Fruit fly (Drosophila melanogaster): ENCODE data around the gene Vps53.

DNA sequence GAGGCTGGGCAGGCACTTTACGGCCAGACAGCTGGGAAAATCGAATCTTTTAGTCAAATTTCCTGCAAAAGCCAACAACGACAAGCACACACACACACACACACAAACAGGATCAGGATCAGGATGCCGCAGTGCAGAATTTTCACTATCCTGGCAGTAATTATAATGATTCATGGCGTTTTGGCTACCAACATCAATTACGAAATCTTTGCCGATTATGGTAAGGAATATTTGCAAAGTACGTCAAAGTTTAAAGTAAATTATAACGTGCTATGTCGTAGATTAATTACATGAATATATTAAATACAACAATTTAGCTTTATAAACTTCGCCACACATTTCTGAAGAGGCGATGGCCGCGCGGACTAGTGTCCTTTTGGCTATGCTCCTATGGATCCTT lies 47.7 kb upstream of the Vps53 start, which contains the start of the genes CG34177 and CG34178:
- TF ChIP-seq psq (optimal IDR thresholded peaks at IDR 0.05) (no peak), Myc (optimal IDR thresholded peaks at IDR 0.05) (no peak), h (optimal IDR thresholded peaks at IDR 0.05) (no peak), Sin3A (optimal IDR thresholded peaks at IDR 0.05) (no peak)
